Worm (Caenorhabditis elegans): ENCODE data around the gene clu-1.

- TF ChIP-seq flt-1 (GFP tag; IDR thresholded peaks at IDR 0.05) (no peak), med-1 (GFP tag; optimal IDR thresholded peaks at IDR 0.05; ENCODE audit: insufficient read depth) (no peak), cog-1 (tag; optimal IDR thresholded peaks at IDR 0.05) (no peak)
These were observed 49.3 kb downstream of the clu-1 start for ce11 chrIII:9471996-9472395.
